Fruit fly (Drosophila melanogaster) whole organism, prepupa: ENCODE results near the gene Aef1.

Source experiments
- Blimp-1 ChIP-seq: fragments of 200-800 bp; sonication (Bioruptor generic); optimal IDR thresholded peaks from 3 replicates; lab custom pipeline; 2017; ENCODE audit warnings: missing biosample characterization, missing genetic modification characterization, mild to moderate bottlenecking, moderate library complexity, missing genetic modification reagents
- CG6792 ChIP-seq: fragments of 200-800 bp; sonication (Bioruptor generic); optimal IDR thresholded peaks from 3 replicates; lab custom pipeline; 2016; ENCODE audit warnings: missing biosample characterization, missing genetic modification characterization
- Gug ChIP-seq: fragments of 200-800 bp; sonication (Bioruptor generic); IDR thresholded peaks from 2 replicates; pipeline ENCODE4 v1.3.6; 2022; ENCODE audit warnings: missing biosample characterization, missing genetic modification characterization
- Sox102F ChIP-seq: fragments of 200-800 bp; sonication (Bioruptor generic); optimal IDR thresholded peaks from 2 replicates; lab custom pipeline; 2016; ENCODE audit warnings: missing biosample characterization, mild to moderate bottlenecking, missing genetic modification characterization

dm6 chr3L:21388824-21389223, 44.4 kb upstream of the Aef1 start:
- TF ChIP-seq CG6792 (no peak), Blimp-1 (GFP tag; lab: Kevin White, UChicago) (no peak), Gug (no peak), Sox102F (GFP tag; lab: Kevin White, UChicago) (no peak)
